Fruit fly (Drosophila melanogaster) whole organism, pupa: ENCODE measurements around the gene O-fut2.

Experiments used
- CG14655 ChIP-seq: fragments of 200-800 bp; sonication (Bioruptor generic); optimal IDR thresholded peaks from 3 replicates; lab custom pipeline; 2017; ENCODE audit warnings: mild to moderate bottlenecking, missing biosample characterization, missing genetic modification reagents, missing genetic modification characterization
- CG17806 ChIP-seq: fragments of 200-800 bp; sonication (Bioruptor generic); optimal IDR thresholded peaks from 2 replicates; lab custom pipeline; 2018; ENCODE audit warnings: missing biosample characterization, mild to moderate bottlenecking, missing genetic modification characterization, moderate library complexity
- CG32121 ChIP-seq: fragments of 200-800 bp; sonication (Bioruptor generic); IDR thresholded peaks from 2 replicates; pipeline ENCODE4 v1.3.6; 2022; ENCODE audit warnings: missing biosample characterization, missing genetic modification characterization
- CG34367 ChIP-seq: fragments of 200-800 bp; sonication (Bioruptor generic); optimal IDR thresholded peaks from 2 replicates; lab custom pipeline; 2018; ENCODE audit warnings: missing biosample characterization, mild to moderate bottlenecking, missing genetic modification characterization
- CG4496 ChIP-seq: fragments of 200-800 bp; sonication (Bioruptor generic); IDR thresholded peaks from 3 replicates; pipeline ENCODE4 v1.3.6; 2022; ENCODE audit warnings: missing biosample characterization, missing genetic modification characterization
- D1 ChIP-seq: fragments of 200-800 bp; sonication (Bioruptor generic); optimal IDR thresholded peaks from 2 replicates; lab custom pipeline; 2018; ENCODE audit warnings: missing biosample characterization, mild to moderate bottlenecking, missing genetic modification characterization, moderate library complexity
- EcR ChIP-seq: fragments of 200-800 bp; sonication (Bioruptor generic); optimal IDR thresholded peaks from 3 replicates; lab custom pipeline; 2019; ENCODE audit warnings: missing biosample characterization, missing genetic modification characterization, mild to moderate bottlenecking, moderate library complexity, missing genetic modification reagents
- Pif1B ChIP-seq: fragments of 200-800 bp; sonication (Bioruptor generic); optimal IDR thresholded peaks from 3 replicates; lab custom pipeline; 2016; ENCODE audit warnings: missing biosample characterization, missing genetic modification characterization
- gl ChIP-seq: fragments of 200-800 bp; sonication (Bioruptor generic); optimal IDR thresholded peaks from 2 replicates; lab custom pipeline; 2018; ENCODE audit warnings: missing biosample characterization, mild to moderate bottlenecking, missing genetic modification characterization

- TF ChIP-seq D1 (tag; lab: Kevin White, UChicago) (no peak), gl (no peak), EcR (GFP tag; lab: Kevin White, UChicago) (no peak), CG34367 (tag; lab: Kevin White, UChicago) (no peak), CG4496 (GFP tag; lab: Robert Waterston, UW) (0 out of 3 replicates have a peak, but pooled peaks have one; percentile 37), CG17806 (tag; lab: Kevin White, UChicago) (no peak), Pif1B (no peak), CG14655 (no peak), CG32121 (GFP tag; lab: Robert Waterston, UW) (no peak)
Measured at dm6 chrX:1476848-1477247, 11.1 kb upstream of the O-fut2 start, which contains the start of the genes Rab27 and mei-38.
